Fruit fly (Drosophila melanogaster): ENCODE results near the gene CG18476.
A peak's percentile ranks its signal among the peaks of the same experiment; 100 is the strongest.

The CG18476 gene

DNA sequence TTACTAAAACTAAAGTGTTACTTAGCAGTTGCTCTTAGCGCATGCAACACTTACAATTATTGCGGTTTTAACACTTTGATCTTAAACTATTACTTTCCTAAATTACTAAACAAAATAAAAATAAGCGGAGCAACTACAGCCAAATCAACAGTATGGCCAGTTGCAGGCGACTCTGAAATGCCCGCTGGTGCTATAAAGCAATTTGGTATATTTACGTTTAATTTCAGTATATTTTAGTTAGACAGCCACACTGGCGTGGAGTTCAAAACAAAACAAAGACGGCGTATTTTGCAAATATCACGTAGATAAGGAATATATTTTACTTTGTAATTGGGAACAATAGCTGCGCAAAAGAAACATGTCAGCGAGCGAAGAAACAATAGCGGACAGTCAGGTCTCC lies 1.6 kb upstream of the CG18476 start, which contains the start of the genes Taf12 and Ho:
Gene Taf12 (minus strand): TSS at position 178 of the 400 bp plus-strand sequence.
Gene Ho (plus strand): TSS at position 231 of the 400 bp plus-strand sequence.
- no peak for TF ChIP-seq Rx (GFP tag; IDR thresholded peaks at IDR 0.05)
- 0 out of 3 replicates have a peak, but pooled peaks have one; percentile 10 for TF ChIP-seq HLH4C (GFP tag; IDR thresholded peaks at IDR 0.05; ENCODE audit: partially characterized antibody)
- peak; percentile 20; the same call in 1 of the 2 replicates for TF ChIP-seq vvl (GFP tag; IDR thresholded peaks at IDR 0.05)
- TF ChIP-seq scrt (GFP tag; optimal IDR thresholded peaks at IDR 0.05): no peak
- no peak for TF ChIP-seq dati (GFP tag; IDR thresholded peaks at IDR 0.05)
- TF ChIP-seq C15 (GFP tag; IDR thresholded peaks at IDR 0.05): no peak
- peak; percentile 93 for TF ChIP-seq CG4617 (GFP tag; optimal IDR thresholded peaks at IDR 0.05; ENCODE audit: borderline replicate concordance)
- TF ChIP-seq stc (GFP tag; IDR thresholded peaks at IDR 0.05): 0 out of 2 replicates have a peak, but pooled peaks have one; percentile 7
- TF ChIP-seq CG11456 (GFP tag; IDR thresholded peaks at IDR 0.05): no peak
- TF ChIP-seq CG31441 (GFP tag; IDR thresholded peaks at IDR 0.05): peak; percentile 92
- no peak for TF ChIP-seq CG1647 (GFP tag; optimal IDR thresholded peaks at IDR 0.05)
- TF ChIP-seq Ets97D (GFP tag; optimal IDR thresholded peaks at IDR 0.05): peak; percentile 46
- TF ChIP-seq Lhr (GFP tag; optimal IDR thresholded peaks at IDR 0.05): peak; percentile 26
- TF ChIP-seq CG17186 (GFP tag; optimal IDR thresholded peaks at IDR 0.05): peak; percentile 1
- no peak for TF ChIP-seq corto (GFP tag; optimal IDR thresholded peaks at IDR 0.05)
- peak; percentile 21 for TF ChIP-seq sens (GFP tag)
- peak; percentile 63 for TF ChIP-seq zen (tag; optimal IDR thresholded peaks at IDR 0.05)
- no peak for TF ChIP-seq luna (GFP tag; optimal IDR thresholded peaks at IDR 0.05)
- no peak for TF ChIP-seq CG7987 (GFP tag; optimal IDR thresholded peaks at IDR 0.05)
- peak; percentile 89 for TF ChIP-seq CG3995 (GFP tag; optimal IDR thresholded peaks at IDR 0.05)
- no peak for TF ChIP-seq prd (optimal IDR thresholded peaks at IDR 0.05)
- no peak for TF ChIP-seq prd (GFP tag; IDR thresholded peaks at IDR 0.05)
- no peak for TF ChIP-seq croc (GFP tag; conservative IDR thresholded peaks at IDR 0.05)
- peak; percentile 36 for TF ChIP-seq CHES-1-like (GFP tag; optimal IDR thresholded peaks at IDR 0.05)
- TF ChIP-seq CG15601 (tag; optimal IDR thresholded peaks at IDR 0.05): peak; percentile 9
- no peak for TF ChIP-seq CG6854 (GFP tag; optimal IDR thresholded peaks at IDR 0.05)
- TF ChIP-seq Hmr (GFP tag; optimal IDR thresholded peaks at IDR 0.05): peak; percentile 30
- TF ChIP-seq Sin3A (optimal IDR thresholded peaks at IDR 0.05): peak; percentile 54
- no peak for TF ChIP-seq CG4730 (GFP tag; IDR thresholded peaks at IDR 0.05)
- no peak for TF ChIP-seq sna (GFP tag; IDR thresholded peaks at IDR 0.05; ENCODE audit: partially characterized antibody)
- TF ChIP-seq CG9797 (GFP tag; optimal IDR thresholded peaks at IDR 0.05): peak; percentile 93
- no peak for TF ChIP-seq Dek (tag; optimal IDR thresholded peaks at IDR 0.05)
- no peak for TF ChIP-seq CG8944 (GFP tag; optimal IDR thresholded peaks at IDR 0.05)
- peak; percentile 71 for TF ChIP-seq Dp (GFP tag; optimal IDR thresholded peaks at IDR 0.05)
- peak; percentile 88 for TF ChIP-seq pzg (GFP tag; optimal IDR thresholded peaks at IDR 0.05)
- TF ChIP-seq cg (GFP tag; optimal IDR thresholded peaks at IDR 0.05): no peak
- TF ChIP-seq exex (tag; optimal IDR thresholded peaks at IDR 0.05): peak; percentile 36
- no peak for TF ChIP-seq NC2α (GFP tag; optimal IDR thresholded peaks at IDR 0.05)
- 0 out of 3 replicates have a peak, but pooled peaks have one; percentile 15 for TF ChIP-seq CG34422 (GFP tag; IDR thresholded peaks at IDR 0.05)
- no peak for TF ChIP-seq NFAT (GFP tag; IDR thresholded peaks at IDR 0.05)
- TF ChIP-seq HmgZ (tag; optimal IDR thresholded peaks at IDR 0.05): peak; percentile 42
- TF ChIP-seq phol (tag; optimal IDR thresholded peaks at IDR 0.05): peak; percentile 30
- peak; percentile 72 for TF ChIP-seq trem (tag; optimal IDR thresholded peaks at IDR 0.05)
- no peak for TF ChIP-seq CG13894 (tag; optimal IDR thresholded peaks at IDR 0.05)
- TF ChIP-seq chinmo (GFP tag; IDR thresholded peaks at IDR 0.05; ENCODE audit: partially characterized antibody): no peak
- TF ChIP-seq Sry-δ (GFP tag; optimal IDR thresholded peaks at IDR 0.05): peak; percentile 17
- no peak for TF ChIP-seq az2 (GFP tag; optimal IDR thresholded peaks at IDR 0.05)
- peak; percentile 91 for TF ChIP-seq MBD-R2 (GFP tag; IDR thresholded peaks at IDR 0.05)
- TF ChIP-seq CG2116 (GFP tag; optimal IDR thresholded peaks at IDR 0.05): peak; percentile 15
- TF ChIP-seq Asciz (GFP tag; optimal IDR thresholded peaks at IDR 0.05): no peak
- no peak for TF ChIP-seq CG16815 (GFP tag; optimal IDR thresholded peaks at IDR 0.05)
- no peak for TF ChIP-seq Nf-YA (GFP tag; IDR thresholded peaks at IDR 0.05)
